Worm (Caenorhabditis elegans) whole organism, L4 larva: ENCODE data around the gene unc-93.

ENCODE experiments used
- D1046.2 ChIP-seq: fragments of 200-800 bp; sonication (Bioruptor generic); IDR thresholded peaks from 2 replicates; pipeline ENCODE4 v1.3.6; 2022; ENCODE audit warnings: missing genetic modification characterization, missing compliant biosample characterization
- F26F4.8 ChIP-seq: fragments of 200-800 bp; sonication (Bioruptor generic); conservative IDR thresholded peaks from 2 replicates; pipeline ENCODE4 v1.3.6; 2022; ENCODE audit warnings: missing genetic modification characterization, missing compliant biosample characterization
- F44E2.7 ChIP-seq: fragments of 200-800 bp; sonication (Bioruptor generic); IDR thresholded peaks from 2 replicates; pipeline ENCODE4 v2.1.2; 2022; ENCODE audit warnings: missing genetic modification characterization, missing compliant biosample characterization
- F49E8.2 ChIP-seq: sonication (generic microtip); optimal IDR thresholded peaks from 2 replicates; lab custom pipeline; 2016; ENCODE audit warnings: missing compliant biosample characterization, mild to moderate bottlenecking, missing genetic modification characterization, borderline replicate concordance
- Y105C5A.15 ChIP-seq: fragments of 200-800 bp; sonication (Bioruptor generic); IDR thresholded peaks from 2 replicates; pipeline ENCODE4 v1.3.6; 2022; ENCODE audit warnings: missing genetic modification characterization, missing compliant biosample characterization
- Y48G9A.11 ChIP-seq: fragments of 200-800 bp; sonication (Bioruptor generic); IDR thresholded peaks from 2 replicates; pipeline ENCODE4 v1.3.6; 2022; ENCODE audit warnings: missing genetic modification reagents, missing genetic modification characterization, missing compliant biosample characterization
- Y5F2A.4 ChIP-seq: fragments of 200-800 bp; sonication (Bioruptor generic); optimal IDR thresholded peaks from 2 replicates; lab custom pipeline; 2018; ENCODE audit warnings: mild to moderate bottlenecking, missing genetic modification characterization, missing compliant biosample characterization
- Y75B8A.6 ChIP-seq: fragments of 200-800 bp; sonication (Bioruptor generic); IDR thresholded peaks from 2 replicates; pipeline ENCODE4 v1.3.6; 2022; ENCODE audit warnings: missing genetic modification reagents, missing genetic modification characterization, missing compliant biosample characterization
- aha-1 ChIP-seq: fragments of 150-350 bp; peaks from one replicate; lab custom pipeline; 2014; ENCODE audit warnings: missing biosample characterization, missing genetic modification characterization
- ama-1 ChIP-seq: fragments of 150-350 bp; optimal IDR thresholded peaks from 2 replicates; lab custom pipeline; 2014; ENCODE audit warnings: inconsistent platforms, mixed read lengths
- ceh-20 ChIP-seq: fragments of 200-800 bp; sonication (Bioruptor generic); IDR thresholded peaks from 2 replicates; pipeline ENCODE4 v1.3.6; 2022; ENCODE audit warnings: missing genetic modification reagents, missing genetic modification characterization, missing compliant biosample characterization
- ceh-44 ChIP-seq: fragments of 200-800 bp; sonication (Bioruptor generic); IDR thresholded peaks from 2 replicates; pipeline ENCODE4 v1.3.6; 2022; ENCODE audit warnings: missing genetic modification reagents, missing genetic modification characterization, missing compliant biosample characterization
- ceh-62 ChIP-seq: sonication (generic microtip); optimal IDR thresholded peaks from 2 replicates; lab custom pipeline; 2017; ENCODE audit warnings: missing biosample characterization, missing genetic modification characterization
- ceh-82 ChIP-seq: sonication (generic microtip); optimal IDR thresholded peaks from 2 replicates; lab custom pipeline; 2017; ENCODE audit warnings: missing biosample characterization, missing genetic modification characterization
- daf-19 ChIP-seq: fragments of 200-800 bp; sonication (Bioruptor generic); conservative IDR thresholded peaks from 2 replicates; pipeline ENCODE4 v1.3.6; 2022; ENCODE audit warnings: missing genetic modification characterization, missing compliant biosample characterization
- duxl-1 ChIP-seq: sonication (generic microtip); optimal IDR thresholded peaks from 2 replicates; lab custom pipeline; 2016; ENCODE audit warnings: mild to moderate bottlenecking, missing genetic modification characterization, moderate library complexity, missing compliant biosample characterization; ENCODE audit not compliant: poor library complexity
- dve-1 ChIP-seq: sonication (generic microtip); optimal IDR thresholded peaks from 2 replicates; lab custom pipeline; 2017; ENCODE audit warnings: antibody characterized with exemption, mild to moderate bottlenecking, missing genetic modification characterization, missing compliant biosample characterization; ENCODE audit not compliant: insufficient read depth
- fkh-10 ChIP-seq: fragments of 150-350 bp; optimal IDR thresholded peaks from 2 replicates; lab custom pipeline; 2014; ENCODE audit warnings: missing biosample characterization, missing genetic modification reagents, missing genetic modification characterization
- fos-1 ChIP-seq: fragments of 150-350 bp; optimal IDR thresholded peaks from 2 replicates; lab custom pipeline; 2014; ENCODE audit warnings: missing biosample characterization, missing genetic modification characterization
- gei-8 ChIP-seq: fragments of 200-800 bp; sonication (Bioruptor generic); optimal IDR thresholded peaks from 2 replicates; lab custom pipeline; 2018; ENCODE audit warnings: mild to moderate bottlenecking, missing genetic modification characterization, missing compliant biosample characterization
- hif-1 ChIP-seq, 2 experiments: sonication (generic microtip); optimal IDR thresholded peaks; 2 replicates each; lab custom pipeline; 2016 to 2017; ENCODE audit warnings: missing compliant biosample characterization in 2 of 2, missing genetic modification characterization in 2 of 2, missing genetic modification reagents in 2 of 2, missing genotype in 2 of 2, mild to moderate bottlenecking in 1 of 2
- hlh-30 ChIP-seq: sonication (generic microtip); optimal IDR thresholded peaks from 2 replicates; lab custom pipeline; 2017; ENCODE audit warnings: antibody characterized with exemption, mild to moderate bottlenecking, missing genetic modification characterization, missing compliant biosample characterization; ENCODE audit not compliant: insufficient read depth
- hmg-1.1 ChIP-seq: fragments of 200-800 bp; sonication (Bioruptor generic); IDR thresholded peaks from 2 replicates; pipeline ENCODE4 v1.3.6; 2022; ENCODE audit warnings: missing genetic modification reagents, missing genetic modification characterization, missing compliant biosample characterization
- lin-1 ChIP-seq: fragments of 200-800 bp; sonication (Bioruptor generic); IDR thresholded peaks from 2 replicates; pipeline ENCODE4 v1.3.6; 2022; ENCODE audit warnings: missing genetic modification reagents, missing genetic modification characterization, missing compliant biosample characterization
- lin-13 ChIP-seq: fragments of 150-350 bp; optimal IDR thresholded peaks from 2 replicates; lab custom pipeline; 2014; ENCODE audit warnings: missing biosample characterization, missing genetic modification reagents, missing genetic modification characterization
- lin-15B ChIP-seq: fragments of 150-350 bp; sonication (generic microtip); optimal IDR thresholded peaks from 3 replicates; lab custom pipeline; 2014; ENCODE audit warnings: missing biosample characterization, missing genetic modification characterization
- lin-38 ChIP-seq: fragments of 200-800 bp; sonication (Bioruptor generic); IDR thresholded peaks from 2 replicates; pipeline ENCODE4 v1.3.6; 2022; ENCODE audit warnings: missing genetic modification reagents, missing genetic modification characterization, missing compliant biosample characterization
- lin-39 ChIP-seq: fragments of 150-350 bp; optimal IDR thresholded peaks from 2 replicates; lab custom pipeline; 2014; ENCODE audit warnings: missing biosample characterization, missing genetic modification reagents, missing genetic modification characterization
- lsy-2 ChIP-seq, 2 experiments: fragments of 150-350 bp in 1 of 2; sonication (generic microtip) in 1 of 2; optimal IDR thresholded peaks; 2 replicates each; lab custom pipeline; 2014 to 2017; ENCODE audit warnings: missing biosample characterization in 2 of 2, missing genetic modification characterization in 2 of 2
- madf-5 ChIP-seq, 2 experiments: fragments of 200-800 bp; sonication (Bioruptor generic); IDR thresholded peaks; 2 replicates each; pipeline ENCODE4 v1.3.6; 2022; ENCODE audit warnings: missing compliant biosample characterization in 2 of 2, missing genetic modification characterization in 2 of 2
- madf-9 ChIP-seq: fragments of 200-800 bp; sonication (Bioruptor generic); conservative IDR thresholded peaks from 2 replicates; pipeline ENCODE4 v1.3.6; 2022; ENCODE audit warnings: missing genetic modification reagents, missing genetic modification characterization, missing compliant biosample characterization
- mdl-1 ChIP-seq, 2 experiments: fragments of 150-350 bp in 1 of 2; sonication (generic microtip) in 1 of 2; optimal IDR thresholded peaks; 2 replicates each; lab custom pipeline; 2014 to 2017; ENCODE audit warnings: missing biosample characterization in 2 of 2, missing genetic modification characterization in 2 of 2
- mes-2 ChIP-seq: sonication (generic microtip); optimal IDR thresholded peaks from 2 replicates; lab custom pipeline; 2016; ENCODE audit warnings: missing genotype, mild to moderate bottlenecking, missing genetic modification characterization, missing compliant biosample characterization; ENCODE audit not compliant: poor library complexity, severe bottlenecking
- mxl-3 ChIP-seq: fragments of 200-800 bp; sonication (Bioruptor generic); optimal IDR thresholded peaks from 2 replicates; lab custom pipeline; 2018; ENCODE audit warnings: mild to moderate bottlenecking, missing genetic modification characterization, missing compliant biosample characterization
- nhr-28 ChIP-seq: fragments of 150-350 bp; optimal IDR thresholded peaks from 2 replicates; lab custom pipeline; 2014; ENCODE audit warnings: missing biosample characterization, missing genetic modification characterization
- nhr-48 ChIP-seq: sonication (generic microtip); optimal IDR thresholded peaks from 2 replicates; lab custom pipeline; 2016; ENCODE audit warnings: mild to moderate bottlenecking, missing genetic modification characterization, missing compliant biosample characterization
- php-3 ChIP-seq: fragments of 200-800 bp; sonication (Bioruptor generic); IDR thresholded peaks from 2 replicates; pipeline ENCODE4 v1.3.6; 2022; ENCODE audit warnings: missing genetic modification reagents, missing genetic modification characterization, missing compliant biosample characterization
- rbr-2 ChIP-seq: sonication (generic microtip); optimal IDR thresholded peaks from 2 replicates; lab custom pipeline; 2016; ENCODE audit warnings: missing genotype, missing genetic modification characterization, missing compliant biosample characterization
- set-16 ChIP-seq: fragments of 200-800 bp; sonication (Bioruptor generic); IDR thresholded peaks from 2 replicates; pipeline ENCODE4 v1.3.6; 2022; ENCODE audit warnings: missing genetic modification reagents, missing genetic modification characterization, missing compliant biosample characterization
- spr-3 ChIP-seq: fragments of 200-800 bp; sonication (Bioruptor generic); optimal IDR thresholded peaks from 2 replicates; lab custom pipeline; 2018; ENCODE audit warnings: mild to moderate bottlenecking, missing genetic modification characterization, missing compliant biosample characterization
- zip-11 ChIP-seq: fragments of 200-800 bp; sonication (Bioruptor generic); IDR thresholded peaks from 2 replicates; pipeline ENCODE4 v1.3.6; 2022; ENCODE audit warnings: missing genetic modification characterization, missing compliant biosample characterization
- zip-2 ChIP-seq: fragments of 150-350 bp; optimal IDR thresholded peaks from 2 replicates; lab custom pipeline; 2014; ENCODE audit warnings: missing biosample characterization, missing genetic modification characterization
- ztf-7 ChIP-seq: fragments of 150-350 bp; optimal IDR thresholded peaks from 2 replicates; lab custom pipeline; 2014; ENCODE audit warnings: missing biosample characterization, missing genetic modification characterization

Gene unc-93

ce11 chrIII:3621211-3621897 lies 22.8 kb upstream of the unc-93 start (continued):
- TF ChIP-seq mdl-1 (tag; optimal IDR thresholded peaks at IDR 0.05; lab: Kevin White, UChicago) (peak; percentile 9 to 80), mes-2 (no peak), duxl-1 (tag; lab: Kevin White, UChicago) (no peak), spr-3 (no peak), Y105C5A.15 (GFP tag; lab: Robert Waterston, UW) (no peak), hlh-30 (tag; lab: Kevin White, UChicago) (no peak), ama-1 (lab: Kevin White, UChicago) (no peak), Y5F2A.4 (GFP tag; lab: Kevin White, UChicago) (no peak)
- TF ChIP-seq, all 104 proteins: peak for 10

ce11 chrIII:3623772-3624171 lies 20.4 kb upstream of the unc-93 start:
- no peak for TF ChIP-seq lin-13 (GFP tag; lab: Kevin White, UChicago)
- TF ChIP-seq set-16 (GFP tag; lab: Robert Waterston, UW) = 0 out of 2 replicates have a peak, but pooled peaks have one; percentile 11
- TF ChIP-seq nhr-28 = peak; percentile 8
- TF ChIP-seq mdl-1 (tag; optimal IDR thresholded peaks at IDR 0.05; lab: Kevin White, UChicago) = peak in 1 of 2 experiments; percentile 34
- 0 out of 2 replicates have a peak, but pooled peaks have one; percentile 7 for TF ChIP-seq hmg-1.1 (GFP tag; lab: Robert Waterston, UW)
- peak; percentile 15 for TF ChIP-seq mxl-3
- no peak for TF ChIP-seq ceh-20 (GFP tag; lab: Robert Waterston, UW)

ce11 chrIII:3627042-3627441 lies 17.1 kb upstream of the unc-93 start, which contains the start of gene sel-8:
TSS of gene sel-8 (minus strand) at chrIII:3627142.
- TF ChIP-seq aha-1 (tag; lab: Kevin White, UChicago) = peak; percentile 19
- no peak for TF ChIP-seq F44E2.7 (GFP tag; lab: Robert Waterston, UW)
- no peak for TF ChIP-seq fkh-10 (GFP tag; lab: Kevin White, UChicago)
- TF ChIP-seq lin-38 (GFP tag; lab: Robert Waterston, UW) = no peak

ce11 chrIII:3630337-3630736 lies 13.8 kb upstream of the unc-93 start, which contains the start of gene mrps-31:
TSS of gene mrps-31 (minus strand) at chrIII:3630372.
- TF ChIP-seq zip-2 (tag; lab: Kevin White, UChicago) (no peak), lin-1 (no peak), ceh-62 (no peak), ceh-44 (GFP tag; lab: Robert Waterston, UW) (no peak), gei-8 (no peak), madf-9 (no peak), duxl-1 (tag; lab: Kevin White, UChicago) (no peak), hlh-30 (tag; lab: Kevin White, UChicago) (peak; percentile 40), hif-1 (tag; optimal IDR thresholded peaks at IDR 0.05; lab: Kevin White, UChicago) (peak in 1 of 2 experiments; percentile 13), D1046.2 (no peak), nhr-48 (tag; lab: Kevin White, UChicago) (peak; percentile 31), fos-1 (tag; lab: Kevin White, UChicago) (no peak), lin-39 (tag; lab: Kevin White, UChicago) (no peak), Y75B8A.6 (GFP tag; lab: Robert Waterston, UW) (no peak), lin-15B (tag; lab: Kevin White, UChicago) (no peak), daf-19 (GFP tag; lab: Robert Waterston, UW) (no peak), madf-5 (GFP tag; IDR thresholded peaks at IDR 0.05; lab: Robert Waterston, UW) (no peak), ztf-7 (tag; lab: Kevin White, UChicago) (no peak), php-3 (no peak), lsy-2 (tag; optimal IDR thresholded peaks at IDR 0.05; lab: Kevin White, UChicago) (peak in 1 of 2 experiments; percentile 80), ceh-82 (no peak), zip-11 (GFP tag; lab: Robert Waterston, UW) (no peak), rbr-2 (tag; lab: Kevin White, UChicago) (no peak), spr-3 (no peak), lin-38 (GFP tag; lab: Robert Waterston, UW) (peak; percentile 28; the same call in 1 of the 2 replicates), dve-1 (tag; lab: Kevin White, UChicago) (peak; percentile 91), Y48G9A.11 (GFP tag; lab: Robert Waterston, UW) (peak; percentile 89), F26F4.8 (GFP tag; lab: Robert Waterston, UW) (no peak), fkh-10 (GFP tag; lab: Kevin White, UChicago) (no peak), F49E8.2 (tag; lab: Kevin White, UChicago) (no peak)
